Fruit fly (Drosophila melanogaster) whole organism, embryonic: ENCODE results near the gene Cyp40.

ENCODE experiments used
- Abd-B ChIP-seq: fragments of 200-800 bp; sonication (Bioruptor generic); optimal IDR thresholded peaks from 2 replicates; lab custom pipeline; 2018; ENCODE audit warnings: missing biosample characterization, mild to moderate bottlenecking, missing genetic modification characterization, moderate library complexity
- CG10209 ChIP-seq: fragments of 200-800 bp; sonication (Bioruptor generic); optimal IDR thresholded peaks from 3 replicates; lab custom pipeline; 2017; ENCODE audit warnings: missing biosample characterization, mild to moderate bottlenecking, missing genetic modification characterization, missing genetic modification reagents
- CG10274 ChIP-seq: fragments of 200-800 bp; sonication (Bioruptor generic); optimal IDR thresholded peaks from 3 replicates; lab custom pipeline; 2017; ENCODE audit warnings: missing biosample characterization, mild to moderate bottlenecking, missing genetic modification characterization
- CG10431 ChIP-seq: fragments of 200-800 bp; sonication (Bioruptor generic); optimal IDR thresholded peaks from 3 replicates; lab custom pipeline; 2018; ENCODE audit warnings: missing biosample characterization, mild to moderate bottlenecking, missing genetic modification characterization
- CG11504 ChIP-seq: fragments of 200-800 bp; sonication (Bioruptor generic); optimal IDR thresholded peaks from 3 replicates; lab custom pipeline; 2019; ENCODE audit warnings: missing biosample characterization, mild to moderate bottlenecking, missing genetic modification characterization, moderate library complexity
- CG12659 ChIP-seq: fragments of 200-800 bp; sonication (Bioruptor generic); optimal IDR thresholded peaks from 3 replicates; lab custom pipeline; 2017; ENCODE audit warnings: mild to moderate bottlenecking, missing biosample characterization, missing genetic modification reagents, missing genetic modification characterization
- CG12769 ChIP-seq: fragments of 200-800 bp; sonication (Bioruptor generic); optimal IDR thresholded peaks from 2 replicates; lab custom pipeline; 2019; ENCODE audit warnings: missing biosample characterization, mild to moderate bottlenecking, missing genetic modification characterization, moderate library complexity
- CG13287 ChIP-seq: fragments of 200-800 bp; sonication (Bioruptor generic); IDR thresholded peaks from 2 replicates; pipeline ENCODE4 v1.3.6; 2022; ENCODE audit warnings: missing biosample characterization, missing genetic modification characterization; ENCODE audit not compliant: partially characterized antibody
- CG13894 ChIP-seq: fragments of 200-800 bp; sonication (Bioruptor generic); optimal IDR thresholded peaks from 3 replicates; lab custom pipeline; 2018; ENCODE audit warnings: missing biosample characterization, mild to moderate bottlenecking, missing genetic modification characterization, moderate library complexity
- CG14050 ChIP-seq: fragments of 200-800 bp; sonication (Bioruptor generic); IDR thresholded peaks from 3 replicates; pipeline ENCODE4 v1.3.6; 2022; ENCODE audit warnings: missing biosample characterization, missing genetic modification characterization
- CG14667 ChIP-seq: fragments of 200-800 bp; sonication (Bioruptor generic); IDR thresholded peaks from 2 replicates; pipeline ENCODE4 v1.3.6; 2022; ENCODE audit warnings: missing biosample characterization, missing genetic modification characterization
- CG15073 ChIP-seq: fragments of 200-800 bp; sonication (Bioruptor generic); optimal IDR thresholded peaks from 2 replicates; lab custom pipeline; 2016; ENCODE audit warnings: missing biosample characterization, missing genetic modification characterization
- CG16779 ChIP-seq: fragments of 200-800 bp; sonication (Bioruptor generic); IDR thresholded peaks from 2 replicates; pipeline ENCODE4 v1.3.6; 2022; ENCODE audit warnings: missing biosample characterization, missing genetic modification characterization
- CG16813 ChIP-seq: fragments of 200-800 bp; sonication (Bioruptor generic); IDR thresholded peaks from 3 replicates; pipeline ENCODE4 v1.3.6; 2022; ENCODE audit warnings: missing biosample characterization, missing genetic modification characterization; ENCODE audit not compliant: partially characterized antibody
- CG18011 ChIP-seq: fragments of 200-800 bp; sonication (Bioruptor generic); optimal IDR thresholded peaks from 2 replicates; lab custom pipeline; 2017; ENCODE audit warnings: missing biosample characterization, missing genetic modification characterization, mild to moderate bottlenecking, moderate library complexity, missing genotype
- CG18262 ChIP-seq: fragments of 200-800 bp; optimal IDR thresholded peaks from 3 replicates; lab custom pipeline; 2019; ENCODE audit warnings: missing biosample characterization, mild to moderate bottlenecking, missing genetic modification characterization, moderate library complexity
- CG18764 ChIP-seq: fragments of 200-800 bp; sonication (Bioruptor generic); optimal IDR thresholded peaks from 3 replicates; lab custom pipeline; 2016; ENCODE audit warnings: missing biosample characterization, missing genetic modification characterization
- CG2202 ChIP-seq: fragments of 200-800 bp; sonication (Bioruptor generic); optimal IDR thresholded peaks from 2 replicates; lab custom pipeline; 2018; ENCODE audit warnings: missing biosample characterization, mild to moderate bottlenecking, missing genetic modification characterization
- CG30431 ChIP-seq: fragments of 200-800 bp; sonication (Bioruptor generic); optimal IDR thresholded peaks from 2 replicates; lab custom pipeline; 2017; ENCODE audit warnings: missing biosample characterization, missing genetic modification characterization
- CG32767 ChIP-seq: fragments of 200-800 bp; sonication (Bioruptor generic); IDR thresholded peaks from 2 replicates; pipeline ENCODE4 v1.3.6; 2022; ENCODE audit warnings: missing biosample characterization, missing genetic modification characterization
- CG34224 ChIP-seq: fragments of 200-800 bp; sonication (Bioruptor generic); IDR thresholded peaks from 3 replicates; pipeline ENCODE4 v1.3.6; 2022; ENCODE audit warnings: missing biosample characterization, missing genetic modification characterization; ENCODE audit not compliant: partially characterized antibody
- CG4424 ChIP-seq: fragments of 200-800 bp; sonication (Bioruptor generic); optimal IDR thresholded peaks from 3 replicates; lab custom pipeline; 2016; ENCODE audit warnings: missing biosample characterization, missing genetic modification characterization
- CG4617 ChIP-seq: fragments of 200-800 bp; sonication (Bioruptor generic); optimal IDR thresholded peaks from 3 replicates; lab custom pipeline; 2016; ENCODE audit warnings: missing biosample characterization, missing genetic modification characterization, borderline replicate concordance
- CG6254 ChIP-seq: fragments of 200-800 bp; sonication (Bioruptor generic); optimal IDR thresholded peaks from 3 replicates; lab custom pipeline; 2017; ENCODE audit warnings: mild to moderate bottlenecking, missing biosample characterization, missing genetic modification reagents, missing genetic modification characterization
- CG7271 ChIP-seq: fragments of 200-800 bp; sonication (Bioruptor generic); optimal IDR thresholded peaks from 2 replicates; lab custom pipeline; 2018; ENCODE audit warnings: missing biosample characterization, mild to moderate bottlenecking, missing genetic modification characterization, moderate library complexity
- CG7839 ChIP-seq: fragments of 200-800 bp; sonication (Bioruptor generic); optimal IDR thresholded peaks from 3 replicates; lab custom pipeline; 2018; ENCODE audit warnings: missing biosample characterization, mild to moderate bottlenecking, missing genetic modification characterization, moderate library complexity
- CG8281 ChIP-seq: fragments of 200-800 bp; sonication (Bioruptor generic); optimal IDR thresholded peaks from 2 replicates; lab custom pipeline; 2018; ENCODE audit warnings: missing biosample characterization, mild to moderate bottlenecking, missing genetic modification characterization, moderate library complexity
- CTCF ChIP-seq: fragments of 200-800 bp; sonication (Bioruptor generic); optimal IDR thresholded peaks from 2 replicates; lab custom pipeline; 2017; ENCODE audit warnings: missing biosample characterization, mild to moderate bottlenecking, missing genetic modification characterization, moderate library complexity
- Doc3 ChIP-seq: fragments of 200-800 bp; sonication (Bioruptor generic); IDR thresholded peaks from 3 replicates; pipeline ENCODE4 v1.3.6; 2022; ENCODE audit warnings: missing biosample characterization, missing genetic modification characterization; ENCODE audit not compliant: partially characterized antibody
- Mes4 ChIP-seq: fragments of 200-800 bp; sonication (Bioruptor generic); optimal IDR thresholded peaks from 2 replicates; lab custom pipeline; 2016; ENCODE audit warnings: missing biosample characterization, missing genetic modification characterization
- Myb ChIP-seq: fragments of 200-800 bp; sonication (Bioruptor generic); optimal IDR thresholded peaks from 2 replicates; lab custom pipeline; 2016; ENCODE audit warnings: missing biosample characterization, missing genetic modification characterization
- NFAT ChIP-seq: fragments of 200-800 bp; sonication (Bioruptor generic); IDR thresholded peaks from 2 replicates; pipeline ENCODE4 v1.3.6; 2022; ENCODE audit warnings: missing biosample characterization, missing genetic modification characterization
- NfI ChIP-seq: fragments of 200-800 bp; sonication (Bioruptor generic); optimal IDR thresholded peaks from 3 replicates; lab custom pipeline; 2018; ENCODE audit warnings: missing biosample characterization, mild to moderate bottlenecking, missing genetic modification characterization, moderate library complexity
- Oli ChIP-seq: fragments of 200-800 bp; sonication (Bioruptor generic); optimal IDR thresholded peaks from 2 replicates; lab custom pipeline; 2018; ENCODE audit warnings: missing biosample characterization, mild to moderate bottlenecking, missing genetic modification characterization, moderate library complexity
- Sox100B ChIP-seq: fragments of 200-800 bp; sonication (Bioruptor generic); optimal IDR thresholded peaks from 3 replicates; lab custom pipeline; 2018; ENCODE audit warnings: missing biosample characterization, mild to moderate bottlenecking, missing genetic modification characterization
- Taf1 ChIP-seq: fragments of 200-800 bp; sonication (Bioruptor generic); IDR thresholded peaks from 2 replicates; pipeline ENCODE4 v1.3.6; 2022; ENCODE audit warnings: missing biosample characterization, missing genetic modification characterization
- ap ChIP-seq: fragments of 200-800 bp; sonication (Bioruptor generic); IDR thresholded peaks from 2 replicates; pipeline ENCODE4 v1.3.6; 2022; ENCODE audit warnings: missing biosample characterization, missing genetic modification characterization
- ato ChIP-seq: fragments of 200-800 bp; sonication (Bioruptor generic); IDR thresholded peaks from 2 replicates; pipeline ENCODE4 v1.3.6; 2022; ENCODE audit warnings: missing biosample characterization, missing genetic modification characterization; ENCODE audit not compliant: partially characterized antibody
- danr ChIP-seq: fragments of 200-800 bp; sonication (Bioruptor generic); IDR thresholded peaks from 2 replicates; pipeline ENCODE4 v1.3.6; 2022; ENCODE audit warnings: missing biosample characterization, missing genetic modification characterization
- exex ChIP-seq: fragments of 200-800 bp; sonication (Bioruptor generic); optimal IDR thresholded peaks from 4 replicates; lab custom pipeline; 2018; ENCODE audit warnings: missing biosample characterization, mild to moderate bottlenecking, missing genetic modification characterization, moderate library complexity
- gfzf ChIP-seq: fragments of 200-800 bp; sonication (Bioruptor generic); optimal IDR thresholded peaks from 2 replicates; lab custom pipeline; 2016; ENCODE audit warnings: missing biosample characterization, mild to moderate bottlenecking, missing genetic modification characterization, moderate library complexity
- jing ChIP-seq: fragments of 200-800 bp; sonication (Bioruptor generic); optimal IDR thresholded peaks from 2 replicates; lab custom pipeline; 2018; ENCODE audit warnings: missing biosample characterization, mild to moderate bottlenecking, missing genetic modification characterization
- lab ChIP-seq: fragments of 200-800 bp; sonication (Bioruptor generic); optimal IDR thresholded peaks from 3 replicates; lab custom pipeline; 2017; ENCODE audit warnings: missing biosample characterization, missing genetic modification characterization, mild to moderate bottlenecking, moderate library complexity, missing genetic modification reagents
- luna ChIP-seq: fragments of 200-800 bp; sonication (Bioruptor generic); optimal IDR thresholded peaks from 2 replicates; lab custom pipeline; 2016; ENCODE audit warnings: missing biosample characterization, missing genetic modification characterization
- phol ChIP-seq: fragments of 200-800 bp; sonication (Bioruptor generic); optimal IDR thresholded peaks from 3 replicates; lab custom pipeline; 2018; ENCODE audit warnings: missing biosample characterization, mild to moderate bottlenecking, missing genetic modification characterization, moderate library complexity
- ranshi ChIP-seq: fragments of 200-800 bp; sonication (Bioruptor generic); IDR thresholded peaks from 2 replicates; pipeline ENCODE4 v1.3.6; 2022; ENCODE audit warnings: missing biosample characterization, missing genetic modification characterization
- sc ChIP-seq, 3 experiments: fragments of >200 bp in 2 of 3; fragments of 200-800 bp in 1 of 3; sonication (Bioruptor generic) in 1 of 3; optimal IDR thresholded peaks; 2 replicates in 2 of 3; 3 replicates in 1 of 3; lab custom pipeline; 2017; ENCODE audit warnings: mild to moderate bottlenecking in 1 of 3, missing biosample characterization in 1 of 3, missing genetic modification characterization in 1 of 3, missing genetic modification reagents in 1 of 3
- schlank ChIP-seq: fragments of 200-800 bp; sonication (Bioruptor generic); optimal IDR thresholded peaks from 2 replicates; lab custom pipeline; 2018; ENCODE audit warnings: missing biosample characterization, mild to moderate bottlenecking, missing genetic modification characterization
- stwl ChIP-seq: fragments of 200-800 bp; sonication (Bioruptor generic); optimal IDR thresholded peaks from 3 replicates; lab custom pipeline; 2018; ENCODE audit warnings: missing biosample characterization, mild to moderate bottlenecking, missing genetic modification characterization, moderate library complexity
- vfl ChIP-seq: fragments of 200-800 bp; sonication (Bioruptor generic); optimal IDR thresholded peaks from 2 replicates; lab custom pipeline; 2016; ENCODE audit warnings: missing biosample characterization, missing genetic modification characterization

Gene Cyp40

DNA sequence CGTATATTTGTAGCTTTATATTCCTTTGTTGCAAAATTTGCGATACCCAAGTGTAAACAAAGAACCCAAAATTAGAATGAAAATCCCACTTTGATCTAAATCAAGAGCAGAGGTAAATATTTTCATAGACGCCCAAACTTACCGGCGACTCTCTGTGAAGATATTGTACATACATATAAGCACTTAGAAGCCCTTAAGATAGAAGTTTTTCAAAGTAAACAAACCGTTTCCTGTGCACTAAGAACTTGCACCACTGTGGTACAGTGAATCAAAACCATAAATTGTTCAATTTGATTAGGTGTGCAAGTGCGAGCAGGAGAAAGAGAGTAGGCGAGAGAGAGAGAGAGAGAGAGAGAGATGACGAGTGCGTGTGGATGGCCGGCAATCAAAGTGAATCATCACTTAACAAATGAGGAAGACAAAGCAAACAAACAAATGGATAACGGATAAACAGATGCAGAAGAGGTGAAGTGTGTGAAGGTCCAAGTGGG lies 49.6 kb downstream of the Cyp40 start:
- no peak for TF ChIP-seq CG14050 (GFP tag; lab: Robert Waterston, UW)
- peak; percentile 3 for TF ChIP-seq NfI (GFP tag; lab: Kevin White, UChicago)
- TF ChIP-seq CG14667 = no peak
- TF ChIP-seq jing (GFP tag; lab: Kevin White, UChicago) = no peak
- no peak for TF ChIP-seq CG7271
- TF ChIP-seq NFAT (GFP tag; lab: Robert Waterston, UW) = no peak
- peak; percentile 39; the same call in 1 of the 3 replicates for TF ChIP-seq CG34224 (GFP tag; lab: Robert Waterston, UW)
- no peak for TF ChIP-seq CG13287 (GFP tag; lab: Robert Waterston, UW)
- no peak for TF ChIP-seq CG4617 (GFP tag; lab: Kevin White, UChicago)
- no peak for TF ChIP-seq ap (GFP tag; lab: Robert Waterston, UW)
- no peak for TF ChIP-seq Abd-B (GFP tag; lab: Kevin White, UChicago)
- TF ChIP-seq CG13894 (tag; lab: Kevin White, UChicago) = no peak
- no peak for TF ChIP-seq schlank (tag; lab: Kevin White, UChicago)
- no peak for TF ChIP-seq Mes4 (GFP tag; lab: Kevin White, UChicago)
- TF ChIP-seq CG4424 = no peak
- no peak for TF ChIP-seq gfzf
- no peak for TF ChIP-seq Doc3 (GFP tag; lab: Robert Waterston, UW)
- no peak for TF ChIP-seq CG12769
- no peak for TF ChIP-seq CG11504 (tag; lab: Kevin White, UChicago)
- TF ChIP-seq sc (optimal IDR thresholded peaks at IDR 0.05; lab: Kevin White, UChicago) = no peak
- peak; percentile 23 for TF ChIP-seq sc (GFP tag; optimal IDR thresholded peaks at IDR 0.05; lab: Kevin White, UChicago)
- TF ChIP-seq CG32767 = no peak
- TF ChIP-seq Oli (tag; lab: Kevin White, UChicago) = no peak
- TF ChIP-seq CG8281 = no peak
- no peak for TF ChIP-seq CG15073 (GFP tag; lab: Kevin White, UChicago)
- TF ChIP-seq CG10274 (GFP tag; lab: Kevin White, UChicago) = no peak
- no peak for TF ChIP-seq vfl (GFP tag; lab: Kevin White, UChicago)
- TF ChIP-seq Taf1 (GFP tag; lab: Robert Waterston, UW) = no peak
- no peak for TF ChIP-seq stwl (tag; lab: Kevin White, UChicago)
- no peak for TF ChIP-seq Myb (GFP tag; lab: Kevin White, UChicago)
- TF ChIP-seq CG18764 (GFP tag; lab: Kevin White, UChicago) = no peak
- no peak for TF ChIP-seq CG10431 (GFP tag; lab: Kevin White, UChicago)
- peak; percentile 14 for TF ChIP-seq Sox100B (GFP tag; lab: Kevin White, UChicago)
- no peak for TF ChIP-seq danr (GFP tag; lab: Robert Waterston, UW)
- no peak for TF ChIP-seq CG6254
- no peak for TF ChIP-seq luna (GFP tag; lab: Kevin White, UChicago)
- no peak for TF ChIP-seq phol (tag; lab: Kevin White, UChicago)
- TF ChIP-seq CG18011 = no peak
- peak; percentile 35 for TF ChIP-seq CG18262 (tag; lab: Kevin White, UChicago)
- no peak for TF ChIP-seq CG30431
- TF ChIP-seq CG16779 = no peak
- TF ChIP-seq CG16813 = no peak
- peak; percentile 13 for TF ChIP-seq CG7839 (tag; lab: Kevin White, UChicago)
- TF ChIP-seq ranshi (GFP tag; lab: Robert Waterston, UW) = 0 out of 2 replicates have a peak, but pooled peaks have one; percentile 5
- no peak for TF ChIP-seq lab
- no peak for TF ChIP-seq CG2202 (tag; lab: Kevin White, UChicago)
- TF ChIP-seq ato (GFP tag; lab: Robert Waterston, UW) = no peak
- TF ChIP-seq CTCF (GFP tag; lab: Kevin White, UChicago) = no peak
- TF ChIP-seq CG12659 (GFP tag; lab: Kevin White, UChicago) = no peak
- TF ChIP-seq exex (tag; lab: Kevin White, UChicago) = no peak
- peak; percentile 6 for TF ChIP-seq CG10209 (GFP tag; lab: Kevin White, UChicago)
